Worm (Caenorhabditis elegans) whole organism, early embryonic: Measurements from ENCODE around the gene C25H3.1.
A peak's percentile ranks its signal among the peaks of the same experiment; 100 is the strongest.

Experiments used
- B0310.2 ChIP-seq: sonication (generic microtip); optimal IDR thresholded peaks from 2 replicates; lab custom pipeline; 2016; ENCODE audit warnings: mild to moderate bottlenecking, missing genetic modification characterization, missing compliant biosample characterization
- F13C5.2 ChIP-seq: sonication (generic microtip); optimal IDR thresholded peaks from 2 replicates; lab custom pipeline; 2017; ENCODE audit warnings: mild to moderate bottlenecking, missing genetic modification characterization, inconsistent platforms, missing compliant biosample characterization
- aly-1 ChIP-seq: sonication (generic microtip); optimal IDR thresholded peaks from 2 replicates; lab custom pipeline; 2016; ENCODE audit warnings: missing genetic modification characterization, missing compliant biosample characterization
- ama-1 ChIP-seq: fragments of 150-350 bp; optimal IDR thresholded peaks from 2 replicates; lab custom pipeline; 2014
- ceh-13 ChIP-seq: fragments of 200-800 bp; sonication (Bioruptor generic); optimal IDR thresholded peaks from 2 replicates; lab custom pipeline; 2018; ENCODE audit warnings: mild to moderate bottlenecking, missing genetic modification characterization, missing compliant biosample characterization
- ceh-36 ChIP-seq: sonication (generic microtip); optimal IDR thresholded peaks from 2 replicates; lab custom pipeline; 2016; ENCODE audit warnings: missing genetic modification characterization, inconsistent platforms, missing compliant biosample characterization
- ets-7 ChIP-seq: sonication (generic microtip); optimal IDR thresholded peaks from 2 replicates; lab custom pipeline; 2016; ENCODE audit warnings: missing genotype, missing genetic modification characterization, missing compliant biosample characterization
- flt-1 ChIP-seq: fragments of 200-800 bp; sonication (Bioruptor generic); IDR thresholded peaks from 2 replicates; pipeline ENCODE4 v1.3.6; 2022; ENCODE audit warnings: missing genetic modification characterization, missing compliant biosample characterization
- hmbx-1 ChIP-seq: sonication (generic microtip); optimal IDR thresholded peaks from 2 replicates; lab custom pipeline; 2016; ENCODE audit warnings: mild to moderate bottlenecking, missing genetic modification characterization, missing compliant biosample characterization
- hmg-4 ChIP-seq: fragments of 200-800 bp; sonication (Bioruptor generic); optimal IDR thresholded peaks from 2 replicates; lab custom pipeline; 2018; ENCODE audit warnings: mild to moderate bottlenecking, missing genetic modification characterization, missing compliant biosample characterization
- hnd-1 ChIP-seq: sonication (generic microtip); optimal IDR thresholded peaks from 2 replicates; lab custom pipeline; 2016; ENCODE audit warnings: missing genetic modification characterization, missing compliant biosample characterization
- pes-1 ChIP-seq: fragments of 200-800 bp; sonication (Bioruptor generic); IDR thresholded peaks from 2 replicates; pipeline ENCODE4 v1.3.6; 2022; ENCODE audit warnings: missing genetic modification reagents, missing genetic modification characterization, missing compliant biosample characterization
- scrt-1 ChIP-seq: fragments of 200-800 bp; sonication (Bioruptor generic); IDR thresholded peaks from 2 replicates; pipeline ENCODE4 v1.3.6; 2022; ENCODE audit warnings: missing genetic modification characterization, missing compliant biosample characterization
- sea-1 ChIP-seq: fragments of 200-800 bp; sonication (Bioruptor generic); conservative IDR thresholded peaks from 2 replicates; pipeline ENCODE4 v1.3.6; 2022; ENCODE audit warnings: missing genetic modification characterization, missing compliant biosample characterization
- tbx-11 ChIP-seq: fragments of 200-800 bp; sonication (Bioruptor generic); IDR thresholded peaks from 2 replicates; pipeline ENCODE4 v1.3.6; 2022; ENCODE audit warnings: missing genetic modification characterization, missing compliant biosample characterization
- tbx-37 ChIP-seq: fragments of 200-800 bp; sonication (Bioruptor generic); conservative IDR thresholded peaks from 2 replicates; pipeline ENCODE4 v1.3.6; 2022; ENCODE audit warnings: missing genetic modification reagents, missing genetic modification characterization, missing compliant biosample characterization
- tra-4 ChIP-seq: sonication (generic microtip); optimal IDR thresholded peaks from 2 replicates; lab custom pipeline; 2017; ENCODE audit warnings: missing genetic modification characterization, missing compliant biosample characterization

Gene C25H3.1

ce11 chrII:5660736-5661734 lies 37.8 kb upstream of the C25H3.1 start, which contains the start of the genes ift-43 and mdt-26:
TSS of gene ift-43 (minus strand) at chrII:5660786.
TSS of gene mdt-26 (plus strand) at chrII:5661181.
- TF ChIP-seq hmg-4 (GFP tag; lab: Kevin White, UChicago): peak; percentile 82
- peak; percentile 82 for TF ChIP-seq sea-1 (GFP tag; lab: Robert Waterston, UW)
- TF ChIP-seq F13C5.2 (tag; lab: Kevin White, UChicago): peak; percentile 46
- peak; percentile 54; the same call in 1 of the 2 replicates for TF ChIP-seq flt-1
- TF ChIP-seq pes-1 (GFP tag; lab: Robert Waterston, UW): peak; percentile 67
- peak; percentile 67 for TF ChIP-seq tbx-11 (GFP tag; lab: Robert Waterston, UW)
- no peak for TF ChIP-seq aly-1
- peak; percentile 24 for TF ChIP-seq B0310.2
- TF ChIP-seq ceh-13 (GFP tag; lab: Kevin White, UChicago): no peak
- peak; percentile 98 for TF ChIP-seq ama-1 (lab: Kevin White, UChicago)
- no peak for TF ChIP-seq hnd-1 (tag; lab: Kevin White, UChicago)
- peak; percentile 27 for TF ChIP-seq ceh-36 (tag; lab: Kevin White, UChicago)
- no peak for TF ChIP-seq hmbx-1
- TF ChIP-seq scrt-1 (GFP tag; lab: Robert Waterston, UW): peak; percentile 76
- peak; percentile 5; the same call in 1 of the 2 replicates for TF ChIP-seq tbx-37
- TF ChIP-seq ets-7 (tag; lab: Kevin White, UChicago): no peak
- no peak for TF ChIP-seq tra-4 (tag; lab: Kevin White, UChicago)

ce11 chrII:5661735-5662177 lies 37.1 kb upstream of the C25H3.1 start:
- TF ChIP-seq aly-1 (peak; percentile 83), hmbx-1 (peak; percentile 78), hmg-4 (GFP tag; lab: Kevin White, UChicago) (peak; percentile 92), flt-1 (peak; percentile 73), scrt-1 (GFP tag; lab: Robert Waterston, UW) (peak; percentile 90), tbx-11 (GFP tag; lab: Robert Waterston, UW) (peak; percentile 80), tra-4 (tag; lab: Kevin White, UChicago) (peak; percentile 72), pes-1 (GFP tag; lab: Robert Waterston, UW) (peak; percentile 83), sea-1 (GFP tag; lab: Robert Waterston, UW) (peak; percentile 93), hnd-1 (tag; lab: Kevin White, UChicago) (peak; percentile 64), ceh-36 (tag; lab: Kevin White, UChicago) (peak; percentile 66), ceh-13 (GFP tag; lab: Kevin White, UChicago) (peak; percentile 19), F13C5.2 (tag; lab: Kevin White, UChicago) (peak; percentile 73), ama-1 (lab: Kevin White, UChicago) (peak; percentile 96), tbx-37 (peak; percentile 72), B0310.2 (peak; percentile 82), ets-7 (tag; lab: Kevin White, UChicago) (peak; percentile 40)

ce11 chrII:5663180-5663791 lies 35.6 kb upstream of the C25H3.1 start:
- TF ChIP-seq flt-1 (no peak), ets-7 (tag; lab: Kevin White, UChicago) (no peak), scrt-1 (GFP tag; lab: Robert Waterston, UW) (no peak), hmbx-1 (no peak), ceh-13 (GFP tag; lab: Kevin White, UChicago) (no peak), aly-1 (no peak), hnd-1 (tag; lab: Kevin White, UChicago) (no peak), F13C5.2 (tag; lab: Kevin White, UChicago) (no peak), tra-4 (tag; lab: Kevin White, UChicago) (no peak), tbx-11 (GFP tag; lab: Robert Waterston, UW) (no peak), hmg-4 (GFP tag; lab: Kevin White, UChicago) (no peak), B0310.2 (no peak), ceh-36 (tag; lab: Kevin White, UChicago) (no peak), sea-1 (GFP tag; lab: Robert Waterston, UW) (no peak), pes-1 (GFP tag; lab: Robert Waterston, UW) (no peak)

DNA sequence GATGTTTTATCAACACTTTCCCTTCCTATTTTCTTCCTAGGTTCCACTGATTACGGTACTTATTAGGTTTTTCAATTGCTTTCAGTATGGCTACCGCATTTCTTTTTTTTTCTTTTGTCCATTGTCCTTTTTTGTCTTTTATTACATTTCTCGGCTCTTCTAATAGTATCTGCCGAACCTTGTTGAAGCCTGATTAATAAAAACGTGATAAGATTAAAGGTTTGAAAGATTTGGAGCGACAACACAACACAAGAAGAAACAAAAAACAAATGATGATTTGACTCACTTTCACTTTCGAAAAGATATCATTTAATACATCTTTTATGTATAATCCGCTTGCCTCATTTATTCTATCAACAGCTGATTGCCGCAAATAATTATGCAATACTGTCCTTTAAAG lies 33.8 kb upstream of the C25H3.1 start, which contains the start of gene C25H3.15:
TSS of gene C25H3.15 (plus strand) at position 301 of the 400 bp plus-strand sequence.
- no peak for TF ChIP-seq ceh-13 (GFP tag; lab: Kevin White, UChicago)
- no peak for TF ChIP-seq pes-1 (GFP tag; lab: Robert Waterston, UW)
- TF ChIP-seq aly-1: no peak
- TF ChIP-seq hnd-1 (tag; lab: Kevin White, UChicago): no peak
- TF ChIP-seq tbx-37: no peak
- TF ChIP-seq tbx-11 (GFP tag; lab: Robert Waterston, UW): no peak
- TF ChIP-seq ama-1 (lab: Kevin White, UChicago): no peak
- no peak for TF ChIP-seq scrt-1 (GFP tag; lab: Robert Waterston, UW)
- TF ChIP-seq F13C5.2 (tag; lab: Kevin White, UChicago): no peak
- TF ChIP-seq tra-4 (tag; lab: Kevin White, UChicago): no peak
- no peak for TF ChIP-seq hmbx-1
- no peak for TF ChIP-seq hmg-4 (GFP tag; lab: Kevin White, UChicago)
- no peak for TF ChIP-seq ceh-36 (tag; lab: Kevin White, UChicago)
- TF ChIP-seq flt-1: no peak

- no peak for TF ChIP-seq sea-1 (GFP tag; lab: Robert Waterston, UW)
- TF ChIP-seq aly-1: no peak
- no peak for TF ChIP-seq ama-1 (lab: Kevin White, UChicago)
- no peak for TF ChIP-seq tbx-11 (GFP tag; lab: Robert Waterston, UW)
- no peak for TF ChIP-seq pes-1 (GFP tag; lab: Robert Waterston, UW)
- TF ChIP-seq ets-7 (tag; lab: Kevin White, UChicago): no peak
- TF ChIP-seq B0310.2: no peak
- TF ChIP-seq tra-4 (tag; lab: Kevin White, UChicago): no peak
- no peak for TF ChIP-seq hmbx-1
- no peak for TF ChIP-seq flt-1
- TF ChIP-seq hmg-4 (GFP tag; lab: Kevin White, UChicago): no peak
Measured at ce11 chrII:5665991-5666390, 32.9 kb upstream of the C25H3.1 start, which contains the start of gene C25H3.16. TSS of gene C25H3.16 (plus strand) at chrII:5666291.
